Fruit fly (Drosophila melanogaster) whole organism, adult: ENCODE results near the gene CG17929.

Experiments
- CG11617 ChIP-seq: fragments of 200-800 bp; sonication (Bioruptor generic); optimal IDR thresholded peaks from 2 replicates; lab custom pipeline; 2017; ENCODE audit warnings: mild to moderate bottlenecking, missing biosample characterization, missing genetic modification reagents, missing genetic modification characterization
- CG12768 ChIP-seq: fragments of 200-800 bp; sonication (Bioruptor generic); optimal IDR thresholded peaks from 2 replicates; lab custom pipeline; 2017; ENCODE audit warnings: missing biosample characterization, missing genetic modification characterization, mild to moderate bottlenecking, moderate library complexity, missing genetic modification reagents
- CG1620 ChIP-seq: fragments of 200-800 bp; sonication (Bioruptor generic); optimal IDR thresholded peaks from 2 replicates; lab custom pipeline; 2016; ENCODE audit warnings: missing biosample characterization, missing genetic modification characterization
- CG33017 ChIP-seq: fragments of 200-800 bp; sonication (Bioruptor generic); optimal IDR thresholded peaks from 2 replicates; lab custom pipeline; 2018; ENCODE audit warnings: missing biosample characterization, mild to moderate bottlenecking, missing genetic modification characterization, moderate library complexity
- CG7045 ChIP-seq: fragments of 200-800 bp; sonication (Bioruptor generic); optimal IDR thresholded peaks from 2 replicates; lab custom pipeline; 2017; ENCODE audit warnings: missing biosample characterization, mild to moderate bottlenecking, missing genetic modification characterization
- Clk ChIP-seq: fragments of 200-800 bp; sonication (Bioruptor generic); optimal IDR thresholded peaks from 2 replicates; lab custom pipeline; 2017; ENCODE audit warnings: missing biosample characterization, missing genetic modification characterization
- Crg-1 ChIP-seq: fragments of 200-800 bp; sonication (Bioruptor generic); optimal IDR thresholded peaks from 2 replicates; lab custom pipeline; 2016; ENCODE audit warnings: missing biosample characterization, missing genetic modification characterization
- Hr96 ChIP-seq: fragments of 200-800 bp; sonication (Bioruptor generic); optimal IDR thresholded peaks from 2 replicates; lab custom pipeline; 2016; ENCODE audit warnings: missing biosample characterization, missing genetic modification characterization
- Mnt ChIP-seq: fragments of 200-800 bp; sonication (Bioruptor generic); optimal IDR thresholded peaks from 2 replicates; lab custom pipeline; 2016; ENCODE audit warnings: missing biosample characterization, mild to moderate bottlenecking, missing genetic modification characterization
- cic ChIP-seq: fragments of 200-800 bp; sonication (Bioruptor generic); optimal IDR thresholded peaks from 2 replicates; lab custom pipeline; 2017; ENCODE audit warnings: missing biosample characterization, mild to moderate bottlenecking, missing genetic modification characterization, moderate library complexity
- pad ChIP-seq: fragments of 200-800 bp; sonication (Bioruptor generic); optimal IDR thresholded peaks from 3 replicates; lab custom pipeline; 2017; ENCODE audit warnings: missing biosample characterization, missing genetic modification characterization, mild to moderate bottlenecking, moderate library complexity, missing genetic modification reagents
- tj ChIP-seq: fragments of 200-800 bp; sonication (Bioruptor generic); optimal IDR thresholded peaks from 3 replicates; lab custom pipeline; 2017; ENCODE audit warnings: missing biosample characterization, mild to moderate bottlenecking, missing genetic modification characterization, moderate library complexity
- toe ChIP-seq: fragments of 200-800 bp; sonication (Bioruptor generic); optimal IDR thresholded peaks from 2 replicates; lab custom pipeline; 2016; ENCODE audit warnings: missing biosample characterization, missing genetic modification characterization

dm6 chr3R:16323093-16323492 lies 2.2 kb upstream of the CG17929 start, which contains the start of gene CG6901:
- TF ChIP-seq Mnt (GFP tag; lab: Kevin White, UChicago) (no peak), toe (GFP tag; lab: Kevin White, UChicago) (no peak), Crg-1 (GFP tag; lab: Kevin White, UChicago) (no peak), cic (no peak), CG11617 (GFP tag; lab: Kevin White, UChicago) (no peak), CG1620 (GFP tag; lab: Kevin White, UChicago) (no peak), Clk (no peak), Hr96 (GFP tag; lab: Kevin White, UChicago) (no peak), CG33017 (tag; lab: Kevin White, UChicago) (no peak), CG12768 (GFP tag; lab: Kevin White, UChicago) (no peak), CG7045 (no peak), pad (GFP tag; lab: Kevin White, UChicago) (no peak), tj (no peak)
